Worm (Caenorhabditis elegans) whole organism, mixed stage, embryonic: ENCODE results near the gene nhr-51.

Experiments
- bed-3 ChIP-seq: fragments of 200-800 bp; sonication (Bioruptor generic); optimal IDR thresholded peaks from 3 replicates; lab custom pipeline; 2018; ENCODE audit warnings: mild to moderate bottlenecking, missing genetic modification characterization, moderate library complexity, missing compliant biosample characterization
- elt-3 ChIP-seq: fragments of 150-350 bp; optimal IDR thresholded peaks from 2 replicates; lab custom pipeline; 2014; ENCODE audit warnings: missing biosample characterization, missing genetic modification characterization
- lin-13 ChIP-seq: fragments of 150-350 bp; optimal IDR thresholded peaks from 2 replicates; lab custom pipeline; 2014; ENCODE audit warnings: missing biosample characterization, missing genetic modification characterization
- mep-1 ChIP-seq: fragments of 150-350 bp; optimal IDR thresholded peaks from 2 replicates; lab custom pipeline; 2017; ENCODE audit warnings: missing biosample characterization, missing genetic modification reagents, missing genetic modification characterization, inconsistent platforms
- mls-2 ChIP-seq: sonication (generic microtip); optimal IDR thresholded peaks from 2 replicates; lab custom pipeline; 2016; ENCODE audit warnings: mild to moderate bottlenecking, missing genetic modification characterization, moderate library complexity, missing compliant biosample characterization
- nhr-12 ChIP-seq: fragments of 150-350 bp; optimal IDR thresholded peaks from 2 replicates; lab custom pipeline; 2014; ENCODE audit warnings: missing biosample characterization, missing genetic modification characterization
- nhr-76 ChIP-seq: sonication (generic microtip); optimal IDR thresholded peaks from 2 replicates; lab custom pipeline; 2017; ENCODE audit warnings: missing biosample characterization, missing genetic modification characterization
- pha-4 ChIP-seq: fragments of 150-350 bp; optimal IDR thresholded peaks from 2 replicates; lab custom pipeline; 2018; ENCODE audit warnings: missing biosample characterization, missing genetic modification reagents, missing genetic modification characterization
- snpc-4 ChIP-seq: fragments of 150-350 bp; optimal IDR thresholded peaks from 2 replicates; lab custom pipeline; 2014; ENCODE audit warnings: missing biosample characterization, missing genetic modification characterization
- unc-39 ChIP-seq: fragments of 150-350 bp; optimal IDR thresholded peaks from 2 replicates; lab custom pipeline; 2014; ENCODE audit warnings: missing biosample characterization, missing genetic modification characterization
- unc-62 ChIP-seq: fragments of 150-350 bp; optimal IDR thresholded peaks from 2 replicates; lab custom pipeline; 2014; ENCODE audit warnings: missing biosample characterization, missing genetic modification reagents, missing genetic modification characterization
- ztf-11 ChIP-seq: fragments of 150-350 bp; optimal IDR thresholded peaks from 2 replicates; lab custom pipeline; 2014; ENCODE audit warnings: missing biosample characterization, missing genetic modification characterization

- TF ChIP-seq mep-1 (tag; lab: Kevin White, UChicago), result no peak
- no peak for TF ChIP-seq unc-39 (tag; lab: Kevin White, UChicago)
- no peak for TF ChIP-seq nhr-76 (tag; lab: Kevin White, UChicago)
- TF ChIP-seq elt-3 (tag; lab: Kevin White, UChicago), result no peak
- no peak for TF ChIP-seq nhr-12
- no peak for TF ChIP-seq snpc-4 (tag; lab: Kevin White, UChicago)
- no peak for TF ChIP-seq unc-62
- TF ChIP-seq mls-2 (tag; lab: Kevin White, UChicago), result no peak
- no peak for TF ChIP-seq bed-3 (GFP tag; lab: Kevin White, UChicago)
- no peak for TF ChIP-seq ztf-11 (tag; lab: Kevin White, UChicago)
- no peak for TF ChIP-seq pha-4 (tag; lab: Kevin White, UChicago)
- no peak for TF ChIP-seq lin-13 (tag; lab: Kevin White, UChicago)
These were observed 41.8 kb downstream of the nhr-51 start for ce11 chrV:15715636-15716035.
